Fruit fly (Drosophila melanogaster) S2 (cell line): Measurements from ENCODE around the gene CG13813.

Source experiments
- CG8478 ChIP-seq: fragments of >200 bp; optimal IDR thresholded peaks from 2 replicates; lab custom pipeline; 2018
- CTCF ChIP-seq, 2 experiments: fragments of >200 bp; optimal IDR thresholded peaks; 2 replicates each; lab custom pipeline; 2018

DNA sequence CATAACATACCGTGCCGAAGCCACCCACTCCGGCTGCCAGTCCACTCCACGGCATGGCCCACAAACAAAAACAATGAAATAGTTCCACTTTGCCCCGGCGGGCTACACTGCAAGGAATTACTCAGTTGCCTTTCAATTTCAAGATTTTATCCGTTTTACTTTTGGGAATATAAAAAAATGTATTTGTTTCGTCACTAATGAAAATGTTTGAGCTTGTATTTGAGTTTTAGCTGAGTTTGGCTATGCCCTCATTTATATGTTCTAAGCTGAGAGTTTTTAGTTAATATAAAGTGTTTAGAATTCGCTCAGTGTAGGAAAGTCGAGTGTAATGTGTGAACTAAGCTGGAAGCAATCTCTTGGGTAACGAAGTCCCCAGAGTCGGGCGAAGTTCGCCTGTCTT, 45.1 kb downstream of the CG13813 start:
- TF ChIP-seq CTCF (optimal IDR thresholded peaks at IDR 0.05; lab: Kevin White, UChicago) (no peak), CG8478 (lab: Kevin White, UChicago) (no peak)
